Worm (Caenorhabditis elegans) whole organism, young adult: ENCODE measurements around the gene ckb-1.
A peak's percentile ranks its signal among the peaks of the same experiment; 100 is the strongest.

Experiments
- B0019.2 ChIP-seq: fragments of 200-800 bp; sonication (Bioruptor generic); conservative IDR thresholded peaks from 2 replicates; pipeline ENCODE4 v1.3.6; 2022; ENCODE audit warnings: missing genetic modification reagents, missing genetic modification characterization, missing compliant biosample characterization
- B0336.3 ChIP-seq: fragments of 200-800 bp; sonication (Bioruptor generic); IDR thresholded peaks from 2 replicates; pipeline ENCODE4 v1.3.6; 2022; ENCODE audit warnings: missing genetic modification characterization, missing compliant biosample characterization
- C06A6.2 ChIP-seq: fragments of 200-800 bp; sonication (Bioruptor generic); conservative IDR thresholded peaks from 2 replicates; pipeline ENCODE4 v1.3.6; 2022; ENCODE audit warnings: missing genetic modification characterization, missing compliant biosample characterization
- C17E4.6 ChIP-seq: fragments of 200-800 bp; sonication (Bioruptor generic); IDR thresholded peaks from 2 replicates; pipeline ENCODE4 v1.3.6; 2022; ENCODE audit warnings: missing genetic modification reagents, missing genetic modification characterization, missing compliant biosample characterization
- F10E7.11 ChIP-seq: sonication (generic microtip); optimal IDR thresholded peaks from 2 replicates; lab custom pipeline; 2017; ENCODE audit warnings: mild to moderate bottlenecking, missing genetic modification characterization, moderate library complexity, missing compliant biosample characterization
- F22D6.2 ChIP-seq: sonication (generic microtip); optimal IDR thresholded peaks from 2 replicates; lab custom pipeline; 2016; ENCODE audit warnings: mild to moderate bottlenecking, missing genetic modification characterization, missing compliant biosample characterization
- F23B12.7 ChIP-seq: sonication (generic microtip); optimal IDR thresholded peaks from 2 replicates; lab custom pipeline; 2017; ENCODE audit warnings: missing genetic modification characterization, mild to moderate bottlenecking, missing compliant biosample characterization, antibody characterized with exemption, moderate library complexity; ENCODE audit not compliant: insufficient read depth
- F52B5.7 ChIP-seq: sonication (generic microtip); optimal IDR thresholded peaks from 2 replicates; lab custom pipeline; 2016; ENCODE audit warnings: mild to moderate bottlenecking, missing genetic modification characterization, missing compliant biosample characterization
- F55B11.4 ChIP-seq: sonication (generic microtip); optimal IDR thresholded peaks from 2 replicates; lab custom pipeline; 2016; ENCODE audit warnings: missing compliant biosample characterization, missing genetic modification characterization, borderline replicate concordance; ENCODE audit not compliant: insufficient read depth
- F57A8.1 ChIP-seq: fragments of 200-800 bp; sonication (Bioruptor generic); optimal IDR thresholded peaks from 2 replicates; lab custom pipeline; 2018; ENCODE audit warnings: mild to moderate bottlenecking, missing genetic modification characterization, moderate library complexity, missing compliant biosample characterization
- ZK185.1 ChIP-seq: sonication (generic microtip); optimal IDR thresholded peaks from 2 replicates; lab custom pipeline; 2016; ENCODE audit warnings: mild to moderate bottlenecking, missing genetic modification characterization, missing compliant biosample characterization; ENCODE audit not compliant: poor library complexity, severe bottlenecking
- bed-1 ChIP-seq: fragments of 200-800 bp; sonication (Bioruptor generic); IDR thresholded peaks from 2 replicates; pipeline ENCODE4 v1.3.6; 2022; ENCODE audit warnings: missing genetic modification reagents, missing genetic modification characterization, missing compliant biosample characterization
- bed-2 ChIP-seq: fragments of 200-800 bp; sonication (Bioruptor generic); IDR thresholded peaks from 2 replicates; pipeline ENCODE4 v1.3.6; 2022; ENCODE audit warnings: missing genetic modification reagents, missing genetic modification characterization, missing compliant biosample characterization
- ccch-3 ChIP-seq: fragments of 200-800 bp; sonication (Bioruptor generic); optimal IDR thresholded peaks from 2 replicates; lab custom pipeline; 2018; ENCODE audit warnings: mild to moderate bottlenecking, missing genetic modification characterization, missing compliant biosample characterization
- cebp-1 ChIP-seq, 2 experiments: fragments of 200-800 bp in 1 of 2; sonication (Bioruptor generic) in 1 of 2; sonication (generic microtip) in 1 of 2; IDR thresholded peaks in 1 of 2; optimal IDR thresholded peaks in 1 of 2; 2 replicates each; pipeline versions ENCODE4 v1.3.6 to Lab custom; 2017 to 2022; ENCODE audit warnings: missing compliant biosample characterization in 2 of 2, missing genetic modification characterization in 2 of 2, mild to moderate bottlenecking in 1 of 2, missing genetic modification reagents in 1 of 2, moderate library complexity in 1 of 2
- ceh-100 ChIP-seq: fragments of 200-800 bp; sonication (Bioruptor generic); IDR thresholded peaks from 2 replicates; pipeline ENCODE4 v1.3.6; 2022; ENCODE audit warnings: missing genetic modification reagents, missing genetic modification characterization, missing compliant biosample characterization
- ceh-27 ChIP-seq: fragments of 200-800 bp; sonication (Bioruptor generic); optimal IDR thresholded peaks from 2 replicates; lab custom pipeline; 2018; ENCODE audit warnings: mild to moderate bottlenecking, missing genetic modification characterization, moderate library complexity, missing compliant biosample characterization
- ceh-79 ChIP-seq: sonication (generic microtip); optimal IDR thresholded peaks from 2 replicates; lab custom pipeline; 2017; ENCODE audit warnings: mild to moderate bottlenecking, missing genetic modification characterization, missing compliant biosample characterization
- ceh-91 ChIP-seq: fragments of 200-800 bp; sonication (Bioruptor generic); IDR thresholded peaks from 2 replicates; pipeline ENCODE4 v1.3.6; 2022; ENCODE audit warnings: missing genetic modification reagents, missing genetic modification characterization, missing compliant biosample characterization
- dpff-1 ChIP-seq: sonication (generic microtip); optimal IDR thresholded peaks from 2 replicates; lab custom pipeline; 2017; ENCODE audit warnings: mild to moderate bottlenecking, missing genetic modification characterization, missing compliant biosample characterization
- egl-18 ChIP-seq: fragments of 200-800 bp; sonication (Bioruptor generic); IDR thresholded peaks from 2 replicates; pipeline ENCODE4 v1.3.6; 2022; ENCODE audit warnings: missing genetic modification reagents, missing genetic modification characterization, missing compliant biosample characterization
- ets-4 ChIP-seq: fragments of 200-800 bp; sonication (Bioruptor generic); optimal IDR thresholded peaks from 2 replicates; lab custom pipeline; 2018; ENCODE audit warnings: mild to moderate bottlenecking, missing genetic modification characterization, missing compliant biosample characterization
- him-1 ChIP-seq: sonication (generic microtip); optimal IDR thresholded peaks from 2 replicates; lab custom pipeline; 2016; ENCODE audit warnings: missing genotype, missing genetic modification reagents, missing genetic modification characterization, missing compliant biosample characterization
- hmg-1.2 ChIP-seq: fragments of 200-800 bp; sonication (Bioruptor generic); IDR thresholded peaks from 2 replicates; pipeline ENCODE4 v1.3.6; 2022; ENCODE audit warnings: missing genetic modification reagents, missing genetic modification characterization, missing compliant biosample characterization
- hmg-20 ChIP-seq: fragments of 200-800 bp; sonication (Bioruptor generic); IDR thresholded peaks from 2 replicates; pipeline ENCODE4 v1.3.6; 2022; ENCODE audit warnings: missing genetic modification reagents, missing genetic modification characterization, missing compliant biosample characterization
- hsf-1 ChIP-seq: fragments of 200-800 bp; sonication (Bioruptor generic); IDR thresholded peaks from 2 replicates; pipeline ENCODE4 v1.3.6; 2022; ENCODE audit warnings: missing genetic modification reagents, missing genetic modification characterization, missing compliant biosample characterization
- lin-54 ChIP-seq: fragments of 200-800 bp; sonication (Bioruptor generic); optimal IDR thresholded peaks from 2 replicates; lab custom pipeline; 2018; ENCODE audit warnings: mild to moderate bottlenecking, missing genetic modification characterization, missing compliant biosample characterization
- lsy-27 ChIP-seq: sonication (generic microtip); optimal IDR thresholded peaks from 2 replicates; lab custom pipeline; 2017; ENCODE audit warnings: missing genetic modification characterization, mild to moderate bottlenecking, missing compliant biosample characterization, antibody characterized with exemption, missing genotype, borderline replicate concordance; ENCODE audit not compliant: insufficient read depth
- madf-10 ChIP-seq: sonication (generic microtip); optimal IDR thresholded peaks from 2 replicates; lab custom pipeline; 2016; ENCODE audit warnings: mild to moderate bottlenecking, missing genetic modification characterization, missing compliant biosample characterization
- madf-8 ChIP-seq: fragments of 200-800 bp; sonication (Bioruptor generic); conservative IDR thresholded peaks from 2 replicates; pipeline ENCODE4 v1.3.6; 2022; ENCODE audit warnings: missing genetic modification reagents, missing genetic modification characterization, missing compliant biosample characterization
- snpc-1.3 ChIP-seq: sonication (generic microtip); optimal IDR thresholded peaks from 2 replicates; lab custom pipeline; 2017; ENCODE audit warnings: missing genetic modification characterization, mild to moderate bottlenecking, missing compliant biosample characterization, antibody characterized with exemption, moderate library complexity, missing genotype, missing genetic modification reagents; ENCODE audit not compliant: insufficient read depth
- snpc-4 ChIP-seq, 5 experiments: fragments of 150-350 bp in 1 of 5; sonication (generic microtip) in 4 of 5; optimal IDR thresholded peaks; 2 replicates each; lab custom pipeline; 2014 to 2018; ENCODE audit warnings: missing genetic modification characterization in 5 of 5, missing biosample characterization in 3 of 5, antibody characterized with exemption in 2 of 5, mild to moderate bottlenecking in 2 of 5, missing compliant biosample characterization in 2 of 5, missing genotype in 2 of 5, moderate library complexity in 2 of 5, missing genetic modification reagents in 1 of 5
- zim-3 ChIP-seq: sonication (generic microtip); optimal IDR thresholded peaks from 2 replicates; lab custom pipeline; 2017; ENCODE audit warnings: mild to moderate bottlenecking, missing genetic modification characterization, moderate library complexity, missing compliant biosample characterization

ckb-1 gene

ce11 chrIII:4323120-4323519 is 42.0 kb upstream of the ckb-1 start:
- TF ChIP-seq B0336.3 (GFP tag; lab: Robert Waterston, UW) (no peak), hmg-1.2 (GFP tag; lab: Robert Waterston, UW) (peak; percentile 73; the same call in 1 of the 2 replicates), bed-2 (GFP tag; lab: Robert Waterston, UW) (no peak), F55B11.4 (tag; lab: Kevin White, UChicago) (no peak), madf-8 (GFP tag; lab: Robert Waterston, UW) (no peak), ceh-91 (GFP tag; lab: Robert Waterston, UW) (no peak), lsy-27 (tag; lab: Kevin White, UChicago) (no peak), B0019.2 (GFP tag; lab: Robert Waterston, UW) (no peak), cebp-1 (GFP tag; IDR thresholded peaks at IDR 0.05; lab: Robert Waterston, UW) (no peak), cebp-1 (tag; optimal IDR thresholded peaks at IDR 0.05; lab: Kevin White, UChicago) (no peak), zim-3 (tag; lab: Kevin White, UChicago) (no peak), F52B5.7 (no peak), F22D6.2 (tag; lab: Kevin White, UChicago) (no peak), ZK185.1 (tag; lab: Kevin White, UChicago) (peak; percentile 5), hsf-1 (GFP tag; lab: Robert Waterston, UW) (no peak), lin-54 (GFP tag; lab: Kevin White, UChicago) (no peak), madf-10 (no peak)

- TF ChIP-seq F57A8.1 (GFP tag; lab: Kevin White, UChicago) (no peak), egl-18 (GFP tag; lab: Robert Waterston, UW) (no peak), F23B12.7 (tag; lab: Kevin White, UChicago) (no peak), bed-1 (GFP tag; lab: Robert Waterston, UW) (no peak), C17E4.6 (no peak), ccch-3 (GFP tag; lab: Kevin White, UChicago) (no peak), him-1 (tag; lab: Kevin White, UChicago) (no peak), ceh-79 (tag; lab: Kevin White, UChicago) (no peak), snpc-4 (GFP tag; optimal IDR thresholded peaks at IDR 0.05; lab: Kevin White, UChicago) (no peak), snpc-4 (tag; optimal IDR thresholded peaks at IDR 0.05; lab: Kevin White, UChicago) (no peak), hmg-20 (GFP tag; lab: Robert Waterston, UW) (no peak), F10E7.11 (tag; lab: Kevin White, UChicago) (no peak), ceh-27 (GFP tag; lab: Kevin White, UChicago) (no peak), ceh-100 (no peak), dpff-1 (tag; lab: Kevin White, UChicago) (no peak), snpc-1.3 (tag; lab: Kevin White, UChicago) (no peak), C06A6.2 (GFP tag; lab: Robert Waterston, UW) (no peak), ets-4 (no peak), ZK185.1 (tag; lab: Kevin White, UChicago) (no peak), lin-54 (GFP tag; lab: Kevin White, UChicago) (no peak)
Measured at ce11 chrIII:4323859-4324258, 41.2 kb upstream of the ckb-1 start, which contains the start of gene H38K22.9. Gene H38K22.9, plus strand, starts transcription at chrIII:4324159.
